Worm (Caenorhabditis elegans) whole organism, young adult: ENCODE data around the gene Y69A2AR.47.

ENCODE experiments used
- B0035.1 ChIP-seq: sonication (generic microtip); optimal IDR thresholded peaks from 2 replicates; lab custom pipeline; 2016; ENCODE audit warnings: missing genetic modification characterization, mild to moderate bottlenecking, missing compliant biosample characterization, missing genotype, missing genetic modification reagents
- B0336.3 ChIP-seq: fragments of 200-800 bp; sonication (Bioruptor generic); IDR thresholded peaks from 2 replicates; pipeline ENCODE4 v1.3.6; 2022; ENCODE audit warnings: missing genetic modification characterization, missing compliant biosample characterization
- C06A6.2 ChIP-seq: fragments of 200-800 bp; sonication (Bioruptor generic); conservative IDR thresholded peaks from 2 replicates; pipeline ENCODE4 v1.3.6; 2022; ENCODE audit warnings: missing genetic modification characterization, missing compliant biosample characterization
- C17E4.6 ChIP-seq: fragments of 200-800 bp; sonication (Bioruptor generic); IDR thresholded peaks from 2 replicates; pipeline ENCODE4 v1.3.6; 2022; ENCODE audit warnings: missing genetic modification reagents, missing genetic modification characterization, missing compliant biosample characterization
- F22D6.2 ChIP-seq: sonication (generic microtip); optimal IDR thresholded peaks from 2 replicates; lab custom pipeline; 2016; ENCODE audit warnings: mild to moderate bottlenecking, missing genetic modification characterization, missing compliant biosample characterization
- F33H1.4 ChIP-seq: fragments of 200-800 bp; sonication (Bioruptor generic); IDR thresholded peaks from 2 replicates; pipeline ENCODE4 v1.3.6; 2022; ENCODE audit warnings: missing genetic modification reagents, missing genetic modification characterization, missing compliant biosample characterization
- F57A8.1 ChIP-seq: fragments of 200-800 bp; sonication (Bioruptor generic); optimal IDR thresholded peaks from 2 replicates; lab custom pipeline; 2018; ENCODE audit warnings: mild to moderate bottlenecking, missing genetic modification characterization, moderate library complexity, missing compliant biosample characterization
- T26A5.8 ChIP-seq: sonication (generic microtip); optimal IDR thresholded peaks from 2 replicates; lab custom pipeline; 2016; ENCODE audit warnings: missing genetic modification characterization, missing compliant biosample characterization
- Y53F4B.3 ChIP-seq: fragments of 200-800 bp; sonication (Bioruptor generic); IDR thresholded peaks from 2 replicates; pipeline ENCODE4 v1.3.6; 2022; ENCODE audit warnings: missing genetic modification reagents, missing genetic modification characterization, missing compliant biosample characterization
- Y53G8AR.9 ChIP-seq: fragments of 200-800 bp; sonication (Bioruptor generic); conservative IDR thresholded peaks from 2 replicates; pipeline ENCODE4 v1.3.6; 2022; ENCODE audit warnings: missing genetic modification reagents, missing genetic modification characterization, missing compliant biosample characterization
- akir-1 ChIP-seq: fragments of 200-800 bp; sonication (Bioruptor generic); optimal IDR thresholded peaks from 2 replicates; lab custom pipeline; 2018; ENCODE audit warnings: mild to moderate bottlenecking, missing genetic modification characterization, moderate library complexity, missing compliant biosample characterization
- aptf-2 ChIP-seq: fragments of 200-800 bp; sonication (Bioruptor generic); conservative IDR thresholded peaks from 2 replicates; pipeline ENCODE4 v1.3.6; 2022; ENCODE audit warnings: missing genetic modification reagents, missing genetic modification characterization, missing compliant biosample characterization
- athp-1 ChIP-seq: sonication (generic microtip); optimal IDR thresholded peaks from 2 replicates; lab custom pipeline; 2017; ENCODE audit warnings: mild to moderate bottlenecking, missing genetic modification characterization, missing compliant biosample characterization
- attf-3 ChIP-seq: fragments of 200-800 bp; sonication (Bioruptor generic); conservative IDR thresholded peaks from 2 replicates; pipeline ENCODE4 v1.3.6; 2022; ENCODE audit warnings: missing genetic modification reagents, missing genetic modification characterization, missing compliant biosample characterization
- bed-1 ChIP-seq: fragments of 200-800 bp; sonication (Bioruptor generic); IDR thresholded peaks from 2 replicates; pipeline ENCODE4 v1.3.6; 2022; ENCODE audit warnings: missing genetic modification reagents, missing genetic modification characterization, missing compliant biosample characterization
- ccch-3 ChIP-seq: fragments of 200-800 bp; sonication (Bioruptor generic); optimal IDR thresholded peaks from 2 replicates; lab custom pipeline; 2018; ENCODE audit warnings: mild to moderate bottlenecking, missing genetic modification characterization, missing compliant biosample characterization
- ceh-100 ChIP-seq: fragments of 200-800 bp; sonication (Bioruptor generic); IDR thresholded peaks from 2 replicates; pipeline ENCODE4 v1.3.6; 2022; ENCODE audit warnings: missing genetic modification reagents, missing genetic modification characterization, missing compliant biosample characterization
- ceh-40 ChIP-seq: fragments of 200-800 bp; sonication (Bioruptor generic); IDR thresholded peaks from 2 replicates; pipeline ENCODE4 v1.3.6; 2022; ENCODE audit warnings: missing genetic modification characterization, missing compliant biosample characterization
- ceh-79 ChIP-seq: sonication (generic microtip); optimal IDR thresholded peaks from 2 replicates; lab custom pipeline; 2017; ENCODE audit warnings: mild to moderate bottlenecking, missing genetic modification characterization, missing compliant biosample characterization
- ceh-91 ChIP-seq: fragments of 200-800 bp; sonication (Bioruptor generic); IDR thresholded peaks from 2 replicates; pipeline ENCODE4 v1.3.6; 2022; ENCODE audit warnings: missing genetic modification reagents, missing genetic modification characterization, missing compliant biosample characterization
- dpff-1 ChIP-seq: sonication (generic microtip); optimal IDR thresholded peaks from 2 replicates; lab custom pipeline; 2017; ENCODE audit warnings: mild to moderate bottlenecking, missing genetic modification characterization, missing compliant biosample characterization
- egrh-3 ChIP-seq: fragments of 200-800 bp; sonication (Bioruptor generic); IDR thresholded peaks from 2 replicates; pipeline ENCODE4 v1.3.6; 2022; ENCODE audit warnings: missing genetic modification reagents, missing genetic modification characterization, missing compliant biosample characterization
- ets-4 ChIP-seq: fragments of 200-800 bp; sonication (Bioruptor generic); optimal IDR thresholded peaks from 2 replicates; lab custom pipeline; 2018; ENCODE audit warnings: mild to moderate bottlenecking, missing genetic modification characterization, missing compliant biosample characterization
- fkh-3 ChIP-seq: sonication (generic microtip); optimal IDR thresholded peaks from 2 replicates; lab custom pipeline; 2016; ENCODE audit warnings: mild to moderate bottlenecking, missing genetic modification characterization, missing compliant biosample characterization
- let-526 ChIP-seq: fragments of 200-800 bp; sonication (Bioruptor generic); IDR thresholded peaks from 2 replicates; pipeline ENCODE4 v1.3.6; 2022; ENCODE audit warnings: missing genetic modification reagents, missing genetic modification characterization, missing compliant biosample characterization
- lin-35 ChIP-seq, 3 experiments: fragments of 150-350 bp in 2 of 3; sonication (generic microtip) in 1 of 3; optimal IDR thresholded peaks; 2 replicates each; lab custom pipeline; 2014 to 2018; ENCODE audit warnings: missing biosample characterization in 3 of 3, missing genetic modification characterization in 3 of 3, missing genetic modification reagents in 3 of 3
- lin-40 ChIP-seq: sonication (generic microtip); optimal IDR thresholded peaks from 2 replicates; lab custom pipeline; 2016; ENCODE audit warnings: missing genetic modification characterization, mild to moderate bottlenecking, missing compliant biosample characterization, missing genotype, missing genetic modification reagents
- lin-54 ChIP-seq: fragments of 200-800 bp; sonication (Bioruptor generic); optimal IDR thresholded peaks from 2 replicates; lab custom pipeline; 2018; ENCODE audit warnings: mild to moderate bottlenecking, missing genetic modification characterization, missing compliant biosample characterization
- lsy-27 ChIP-seq: sonication (generic microtip); optimal IDR thresholded peaks from 2 replicates; lab custom pipeline; 2017; ENCODE audit warnings: missing genetic modification characterization, mild to moderate bottlenecking, missing compliant biosample characterization, antibody characterized with exemption, missing genotype, borderline replicate concordance; ENCODE audit not compliant: insufficient read depth
- madf-8 ChIP-seq: fragments of 200-800 bp; sonication (Bioruptor generic); conservative IDR thresholded peaks from 2 replicates; pipeline ENCODE4 v1.3.6; 2022; ENCODE audit warnings: missing genetic modification reagents, missing genetic modification characterization, missing compliant biosample characterization
- mes-4 ChIP-seq: sonication (generic microtip); optimal IDR thresholded peaks from 2 replicates; lab custom pipeline; 2016; ENCODE audit warnings: missing genotype, missing genetic modification characterization, missing compliant biosample characterization
- mxl-1 ChIP-seq: sonication (generic microtip); optimal IDR thresholded peaks from 2 replicates; lab custom pipeline; 2016; ENCODE audit warnings: missing genetic modification characterization, missing compliant biosample characterization
- nhr-120 ChIP-seq: fragments of 200-800 bp; sonication (Bioruptor generic); IDR thresholded peaks from 2 replicates; pipeline ENCODE4 v1.3.6; 2022; ENCODE audit warnings: missing genetic modification characterization, missing compliant biosample characterization
- nhr-27 ChIP-seq: fragments of 200-800 bp; sonication (Bioruptor generic); optimal IDR thresholded peaks from 2 replicates; lab custom pipeline; 2018; ENCODE audit warnings: mild to moderate bottlenecking, missing genetic modification characterization, moderate library complexity, missing compliant biosample characterization
- nhr-80 ChIP-seq: sonication (generic microtip); optimal IDR thresholded peaks from 2 replicates; lab custom pipeline; 2016; ENCODE audit warnings: missing genetic modification characterization, missing compliant biosample characterization
- pbrm-1 ChIP-seq: fragments of 200-800 bp; sonication (Bioruptor generic); IDR thresholded peaks from 2 replicates; pipeline ENCODE4 v1.3.6; 2022; ENCODE audit warnings: missing genetic modification reagents, missing genetic modification characterization, missing compliant biosample characterization
- rpc-1 ChIP-seq, 2 experiments: fragments of 150-350 bp in 1 of 2; sonication (generic microtip) in 1 of 2; optimal IDR thresholded peaks; 2 replicates each; lab custom pipeline; 2014 to 2018; ENCODE audit warnings: missing biosample characterization in 1 of 2, missing genetic modification characterization in 1 of 2, missing genetic modification reagents in 1 of 2, missing genotype in 1 of 2
- sdz-38 ChIP-seq: sonication (generic microtip); optimal IDR thresholded peaks from 2 replicates; lab custom pipeline; 2016; ENCODE audit warnings: missing genotype, missing genetic modification characterization, missing compliant biosample characterization
- snpc-3.4 ChIP-seq: sonication (generic microtip); optimal IDR thresholded peaks from 2 replicates; lab custom pipeline; 2017; ENCODE audit warnings: missing genetic modification characterization, mild to moderate bottlenecking, missing compliant biosample characterization, antibody characterized with exemption, moderate library complexity, missing genotype, missing genetic modification reagents
- snpc-4 ChIP-seq, 5 experiments: fragments of 150-350 bp in 1 of 5; sonication (generic microtip) in 4 of 5; optimal IDR thresholded peaks; 2 replicates each; lab custom pipeline; 2014 to 2018; ENCODE audit warnings: missing genetic modification characterization in 5 of 5, missing biosample characterization in 3 of 5, antibody characterized with exemption in 2 of 5, mild to moderate bottlenecking in 2 of 5, missing compliant biosample characterization in 2 of 5, missing genotype in 2 of 5, moderate library complexity in 2 of 5, missing genetic modification reagents in 1 of 5
- somi-1 ChIP-seq: fragments of 200-800 bp; sonication (Bioruptor generic); optimal IDR thresholded peaks from 2 replicates; lab custom pipeline; 2018; ENCODE audit warnings: mild to moderate bottlenecking, missing genetic modification characterization, missing compliant biosample characterization
- sptf-2 ChIP-seq: fragments of 200-800 bp; sonication (Bioruptor generic); optimal IDR thresholded peaks from 2 replicates; lab custom pipeline; 2018; ENCODE audit warnings: mild to moderate bottlenecking, missing genetic modification characterization, missing compliant biosample characterization
- xnd-1 ChIP-seq: sonication (generic microtip); optimal IDR thresholded peaks from 2 replicates; lab custom pipeline; 2016; ENCODE audit warnings: missing genotype, missing genetic modification reagents, missing genetic modification characterization, missing compliant biosample characterization
- ztf-22 ChIP-seq: fragments of 200-800 bp; sonication (Bioruptor generic); optimal IDR thresholded peaks from 2 replicates; lab custom pipeline; 2018; ENCODE audit warnings: mild to moderate bottlenecking, missing genetic modification characterization, moderate library complexity, missing compliant biosample characterization
- ztf-25 ChIP-seq: fragments of 200-800 bp; sonication (Bioruptor generic); IDR thresholded peaks from 2 replicates; pipeline ENCODE4 v1.3.6; 2022; ENCODE audit warnings: missing genetic modification reagents, missing genetic modification characterization, missing compliant biosample characterization
- ztf-3 ChIP-seq: fragments of 200-800 bp; sonication (Bioruptor generic); optimal IDR thresholded peaks from 2 replicates; lab custom pipeline; 2018; ENCODE audit warnings: mild to moderate bottlenecking, missing genetic modification characterization, missing compliant biosample characterization

The Y69A2AR.47 gene

DNA sequence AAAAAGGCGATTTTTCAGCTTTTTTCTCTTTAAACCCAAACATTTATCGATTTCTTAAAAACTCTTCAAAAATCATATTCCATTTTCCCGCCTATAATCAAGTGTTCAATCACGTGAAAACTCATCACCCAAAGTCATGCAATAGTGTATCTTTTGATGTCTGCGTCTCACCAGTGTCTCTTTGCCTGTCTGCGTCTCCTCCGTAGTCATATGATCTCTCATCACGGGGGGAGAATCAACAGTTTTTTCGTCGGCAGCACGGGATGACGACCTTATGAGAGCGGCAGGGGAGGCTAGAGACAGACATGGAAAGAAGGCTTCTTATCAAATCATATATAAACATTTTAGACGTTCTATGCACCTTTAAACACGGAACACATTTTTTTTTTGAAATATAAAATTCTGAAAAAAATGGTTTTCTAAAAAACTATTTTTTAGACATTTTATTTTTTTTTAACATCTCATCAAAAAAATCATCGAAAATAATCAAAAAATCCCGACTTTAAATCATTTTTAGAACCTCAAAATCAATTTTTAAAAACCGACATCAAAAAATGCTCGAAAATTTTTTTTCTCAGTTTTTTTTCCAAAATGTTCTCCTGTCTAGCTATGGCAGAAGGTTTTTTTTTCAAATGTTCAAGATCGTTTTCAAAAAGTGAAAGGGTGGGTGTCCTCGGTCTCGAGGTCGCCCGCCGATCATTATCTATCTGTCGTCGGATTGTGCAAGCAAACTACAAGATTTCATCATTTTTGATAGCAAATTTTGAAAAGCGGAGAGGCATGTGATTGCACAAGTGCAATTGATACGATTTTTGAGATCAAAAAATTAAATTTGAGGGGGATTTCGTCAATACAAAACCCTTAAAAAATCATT is 4.7 kb downstream of the Y69A2AR.47 start (continued):
- peak; percentile 92 for TF ChIP-seq ztf-22
- TF ChIP-seq mxl-1 (tag; lab: Kevin White, UChicago): no peak
- no peak for TF ChIP-seq sptf-2 (GFP tag; lab: Kevin White, UChicago)
- TF ChIP-seq sdz-38: no peak
- TF ChIP-seq madf-8 (GFP tag; lab: Robert Waterston, UW): no peak
- no peak for TF ChIP-seq rpc-1 (optimal IDR thresholded peaks at IDR 0.05; lab: Kevin White, UChicago)
- TF ChIP-seq rpc-1 (tag; optimal IDR thresholded peaks at IDR 0.05; lab: Kevin White, UChicago): no peak
- TF ChIP-seq athp-1 (tag; lab: Kevin White, UChicago): peak; percentile 97
- peak; percentile 90 for TF ChIP-seq akir-1 (GFP tag; lab: Kevin White, UChicago)
- peak; percentile 77 for TF ChIP-seq ceh-100 (GFP tag; lab: Robert Waterston, UW)
- TF ChIP-seq lsy-27 (tag; lab: Kevin White, UChicago): no peak
- TF ChIP-seq ccch-3: no peak
- TF ChIP-seq fkh-3 (tag; lab: Kevin White, UChicago): no peak
- peak; percentile 97 for TF ChIP-seq lin-40 (tag; lab: Kevin White, UChicago)
- peak; percentile 94 for TF ChIP-seq F22D6.2
- TF ChIP-seq F33H1.4 (GFP tag; lab: Robert Waterston, UW): peak; percentile 65
- TF ChIP-seq T26A5.8 (tag; lab: Kevin White, UChicago): no peak
- TF ChIP-seq xnd-1 (tag; lab: Kevin White, UChicago): no peak
- no peak for TF ChIP-seq nhr-27 (tag; lab: Kevin White, UChicago)
- TF ChIP-seq C06A6.2 (GFP tag; lab: Robert Waterston, UW): peak; percentile 96
- peak; percentile 98 for TF ChIP-seq B0336.3 (GFP tag; lab: Robert Waterston, UW)
- TF ChIP-seq lin-54 (GFP tag; lab: Kevin White, UChicago): peak; percentile 94
- TF ChIP-seq F57A8.1 (GFP tag; lab: Kevin White, UChicago): no peak
- TF ChIP-seq mes-4: no peak
- TF ChIP-seq Y53G8AR.9 (GFP tag; lab: Robert Waterston, UW): peak; percentile 97
- TF ChIP-seq ets-4 (GFP tag; lab: Kevin White, UChicago): peak; percentile 90
- TF ChIP-seq ztf-25: no peak
- peak; percentile 59; the same call in 1 of the 2 replicates for TF ChIP-seq nhr-120 (GFP tag; lab: Robert Waterston, UW)
- peak; percentile 54 for TF ChIP-seq dpff-1 (tag; lab: Kevin White, UChicago)
- TF ChIP-seq pbrm-1: peak; percentile 96
- TF ChIP-seq ceh-79: peak; percentile 90
- TF ChIP-seq Y53F4B.3 (GFP tag; lab: Robert Waterston, UW): no peak
- peak; percentile 44; the same call in 1 of the 2 replicates for TF ChIP-seq egrh-3
- TF ChIP-seq ceh-40 (GFP tag; lab: Robert Waterston, UW): peak; percentile 63; the same call in 1 of the 2 replicates
- peak; percentile 54; the same call in 1 of the 2 replicates for TF ChIP-seq aptf-2 (GFP tag; lab: Robert Waterston, UW)
- TF ChIP-seq lin-35 (GFP tag; optimal IDR thresholded peaks at IDR 0.05; lab: Kevin White, UChicago): peak in 1 of 3 experiments; percentile 87
- TF ChIP-seq let-526 (GFP tag; lab: Robert Waterston, UW): peak; percentile 99
- peak; percentile 51 for TF ChIP-seq ceh-91 (GFP tag; lab: Robert Waterston, UW)
- no peak for TF ChIP-seq snpc-4 (GFP tag; optimal IDR thresholded peaks at IDR 0.05; lab: Kevin White, UChicago)
- peak; percentile 59 to 88 (median 81) for TF ChIP-seq snpc-4 (tag; optimal IDR thresholded peaks at IDR 0.05; lab: Kevin White, UChicago)
- TF ChIP-seq C17E4.6: peak; percentile 92
- no peak for TF ChIP-seq snpc-3.4 (tag; lab: Kevin White, UChicago)
- TF ChIP-seq somi-1 (GFP tag; lab: Kevin White, UChicago): peak; percentile 99
- peak; percentile 91 for TF ChIP-seq B0035.1 (tag; lab: Kevin White, UChicago)
- peak; percentile 92 for TF ChIP-seq ztf-3 (GFP tag; lab: Kevin White, UChicago)
- peak; percentile 96 for TF ChIP-seq bed-1 (GFP tag; lab: Robert Waterston, UW)
- TF ChIP-seq attf-3 (GFP tag; lab: Robert Waterston, UW): peak; percentile 63
- peak; percentile 96 for TF ChIP-seq nhr-80
